Worm (Caenorhabditis elegans): ENCODE data around the gene F54C9.9.
A peak's percentile ranks its signal among the peaks of the same experiment; 100 is the strongest.

The F54C9.9 gene

ce11 chrII:8561227-8561626, 16.6 kb upstream of the F54C9.9 start, which contains the start of gene iff-2 (continued):
- TF ChIP-seq K11D2.4 (GFP tag; IDR thresholded peaks at IDR 0.05), result peak; percentile 97
- peak; percentile 45; the same call in 1 of the 2 replicates for TF ChIP-seq aptf-2 (GFP tag; conservative IDR thresholded peaks at IDR 0.05)
- TF ChIP-seq ZK185.1 (tag; optimal IDR thresholded peaks at IDR 0.05; ENCODE audit: poor library complexity, severe bottlenecking), result peak; percentile 95
- no peak for TF ChIP-seq fkh-3 (tag; optimal IDR thresholded peaks at IDR 0.05)
- no peak for TF ChIP-seq lin-26 (GFP tag; IDR thresholded peaks at IDR 0.05)
- peak; percentile 99 for TF ChIP-seq pha-4 (tag; optimal IDR thresholded peaks at IDR 0.05)
- peak; percentile 78 for TF ChIP-seq tbp1 (GFP tag; optimal IDR thresholded peaks at IDR 0.05)
- TF ChIP-seq snpc-1.3 (tag; optimal IDR thresholded peaks at IDR 0.05; ENCODE audit: insufficient read depth), result peak; percentile 19
- 0 out of 2 replicates have a peak, but pooled peaks have one; percentile 58 for TF ChIP-seq egl-18 (GFP tag; IDR thresholded peaks at IDR 0.05)
- peak; percentile 97 for TF ChIP-seq lir-1 (GFP tag; conservative IDR thresholded peaks at IDR 0.05)
- TF ChIP-seq attf-5 (GFP tag; optimal IDR thresholded peaks at IDR 0.05), result peak; percentile 100
- TF ChIP-seq pbrm-1 (GFP tag; IDR thresholded peaks at IDR 0.05), result peak; percentile 98
- TF ChIP-seq lsl-1 (GFP tag; optimal IDR thresholded peaks at IDR 0.05), result no peak
- 0 out of 2 replicates have a peak, but pooled peaks have one; percentile 74 for TF ChIP-seq F37B4.10 (GFP tag; IDR thresholded peaks at IDR 0.05)
- no peak for TF ChIP-seq him-1 (tag; optimal IDR thresholded peaks at IDR 0.05)
- TF ChIP-seq snpc-1.1 (tag; optimal IDR thresholded peaks at IDR 0.05; ENCODE audit: insufficient read depth), result peak; percentile 14
- no peak for TF ChIP-seq F49E8.2 (tag; optimal IDR thresholded peaks at IDR 0.05; ENCODE audit: insufficient read depth)
- no peak for TF ChIP-seq ceh-58 (GFP tag; IDR thresholded peaks at IDR 0.05)

DNA sequence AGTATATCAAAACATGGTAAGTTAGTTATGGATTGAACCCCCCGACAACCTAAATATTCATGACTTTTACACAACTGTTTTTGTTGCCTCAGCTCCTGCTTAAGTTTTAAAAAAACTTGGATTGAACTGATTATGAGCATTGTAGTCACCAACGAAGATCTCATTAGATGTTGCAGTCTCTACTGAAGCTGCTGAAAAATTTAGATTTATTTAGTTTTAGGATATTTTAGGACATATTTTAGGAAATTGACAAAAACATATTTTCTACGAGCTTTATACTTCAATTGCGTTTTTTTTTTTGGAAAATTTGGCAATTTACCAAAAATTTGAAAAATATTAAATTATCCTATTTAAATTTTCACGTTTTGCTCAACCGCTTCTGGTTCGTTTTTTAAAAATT, 15.8 kb upstream of the F54C9.9 start, which contains the start of gene F54C9.14:
Gene F54C9.14, plus strand, starts transcription at position 301 of the 400 bp plus-strand sequence.
- TF ChIP-seq T07F8.4 (tag; optimal IDR thresholded peaks at IDR 0.05) (no peak), hmg-20 (GFP tag; IDR thresholded peaks at IDR 0.05) (no peak), pha-4 (tag; optimal IDR thresholded peaks at IDR 0.05) (no peak), let-526 (GFP tag; IDR thresholded peaks at IDR 0.05) (no peak), sea-2 (GFP tag; IDR thresholded peaks at IDR 0.05) (no peak), nhr-90 (tag; optimal IDR thresholded peaks at IDR 0.05) (no peak), snpc-3.4 (tag; optimal IDR thresholded peaks at IDR 0.05) (no peak), hsf-1 (GFP tag; IDR thresholded peaks at IDR 0.05) (no peak), C06A6.2 (GFP tag; conservative IDR thresholded peaks at IDR 0.05) (no peak), zim-3 (tag; optimal IDR thresholded peaks at IDR 0.05) (no peak), F57C9.4 (tag; optimal IDR thresholded peaks at IDR 0.05) (no peak), Y67H2A.10 (GFP tag; conservative IDR thresholded peaks at IDR 0.05) (no peak), hlh-12 (tag; optimal IDR thresholded peaks at IDR 0.05) (no peak), mel-28 (tag; optimal IDR thresholded peaks at IDR 0.05; ENCODE audit: borderline replicate concordance) (no peak), dpl-1 (GFP tag; optimal IDR thresholded peaks at IDR 0.05) (no peak), ceh-79 (tag; optimal IDR thresholded peaks at IDR 0.05) (no peak), tbx-9 (tag; optimal IDR thresholded peaks at IDR 0.05; ENCODE audit: borderline replicate concordance) (no peak), F55B11.4 (tag; optimal IDR thresholded peaks at IDR 0.05; ENCODE audit: borderline replicate concordance, insufficient read depth) (no peak)

DNA sequence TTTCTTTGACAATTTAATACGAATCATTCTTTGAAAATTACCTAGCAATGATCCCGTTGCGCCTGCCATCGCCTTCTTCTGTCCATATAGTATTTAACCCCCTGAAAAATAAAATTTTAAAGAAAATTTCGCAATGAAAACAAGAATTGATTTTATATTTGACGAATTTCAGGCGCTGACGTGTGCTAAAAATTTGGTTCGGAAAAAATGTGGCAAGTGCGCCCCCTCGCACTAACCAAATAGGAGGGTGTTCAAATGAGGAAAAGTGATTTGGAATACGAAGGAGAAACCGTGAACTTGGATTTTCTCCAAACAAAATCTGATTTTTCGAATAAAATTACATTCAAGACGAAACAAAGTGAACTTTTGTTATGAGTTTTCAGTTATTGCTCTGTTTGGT, 11.8 kb upstream of the F54C9.9 start, which contains the start of gene stc-1:
Gene stc-1, minus strand, starts transcription at position 101 of the 400 bp plus-strand sequence.
- TF ChIP-seq hrde-1 (tag; optimal IDR thresholded peaks at IDR 0.05; ENCODE audit: borderline replicate concordance), result no peak
- TF ChIP-seq lin-26 (GFP tag; IDR thresholded peaks at IDR 0.05), result no peak
- no peak for TF ChIP-seq nhr-90 (tag; optimal IDR thresholded peaks at IDR 0.05)
- no peak for TF ChIP-seq snpc-1.1 (tag; optimal IDR thresholded peaks at IDR 0.05; ENCODE audit: insufficient read depth)
- TF ChIP-seq mes-4 (tag; optimal IDR thresholded peaks at IDR 0.05), result no peak
- no peak for TF ChIP-seq K11D2.4 (GFP tag; IDR thresholded peaks at IDR 0.05)
- TF ChIP-seq zim-3 (tag; optimal IDR thresholded peaks at IDR 0.05), result no peak
- TF ChIP-seq cebp-1 (GFP tag; IDR thresholded peaks at IDR 0.05), result peak; percentile 19; the same call in 1 of the 2 replicates
- TF ChIP-seq cebp-1 (tag; optimal IDR thresholded peaks at IDR 0.05), result peak; percentile 76
- TF ChIP-seq F57A8.1 (GFP tag; optimal IDR thresholded peaks at IDR 0.05), result no peak
- no peak for TF ChIP-seq ceh-58 (GFP tag; IDR thresholded peaks at IDR 0.05)
- peak; percentile 30 for TF ChIP-seq ZK185.1 (tag; optimal IDR thresholded peaks at IDR 0.05; ENCODE audit: poor library complexity, severe bottlenecking)
- TF ChIP-seq snpc-1.3 (tag; optimal IDR thresholded peaks at IDR 0.05; ENCODE audit: insufficient read depth), result no peak
- TF ChIP-seq lag-1 (GFP tag; IDR thresholded peaks at IDR 0.05), result no peak
- peak; percentile 35 for TF ChIP-seq lin-54 (GFP tag; optimal IDR thresholded peaks at IDR 0.05)
- no peak for TF ChIP-seq tbp1 (GFP tag; optimal IDR thresholded peaks at IDR 0.05)
- TF ChIP-seq attf-6 (GFP tag; IDR thresholded peaks at IDR 0.05), result no peak
- no peak for TF ChIP-seq unc-130 (GFP tag; optimal IDR thresholded peaks at IDR 0.05)
